Fruit fly (Drosophila melanogaster) whole organism, embryonic: Measurements from ENCODE around the gene upSET.

Source experiments
- Abd-B ChIP-seq: fragments of 200-800 bp; sonication (Bioruptor generic); optimal IDR thresholded peaks from 2 replicates; lab custom pipeline; 2018; ENCODE audit warnings: missing biosample characterization, mild to moderate bottlenecking, missing genetic modification characterization, moderate library complexity
- Aef1 ChIP-seq: fragments of 200-800 bp; sonication (Bioruptor generic); IDR thresholded peaks from 3 replicates; pipeline ENCODE4 v1.3.6; 2022; ENCODE audit warnings: missing biosample characterization, missing genetic modification characterization
- Atf3 ChIP-seq: fragments of 200-800 bp; sonication (Bioruptor generic); optimal IDR thresholded peaks from 3 replicates; lab custom pipeline; 2016; ENCODE audit warnings: missing biosample characterization, missing genetic modification characterization
- Bgb ChIP-seq: fragments of 200-800 bp; sonication (Bioruptor generic); IDR thresholded peaks from 2 replicates; pipeline ENCODE4 v1.3.6; 2022; ENCODE audit warnings: missing biosample characterization, missing genetic modification characterization; ENCODE audit not compliant: partially characterized antibody
- CG12219 ChIP-seq: fragments of 200-800 bp; sonication (Bioruptor generic); optimal IDR thresholded peaks from 3 replicates; lab custom pipeline; 2018; ENCODE audit warnings: missing biosample characterization, mild to moderate bottlenecking, missing genetic modification characterization
- CG12391 ChIP-seq: fragments of 200-800 bp; sonication (Bioruptor generic); optimal IDR thresholded peaks from 3 replicates; lab custom pipeline; 2018; ENCODE audit warnings: missing biosample characterization, mild to moderate bottlenecking, missing genetic modification characterization, moderate library complexity
- CG12744 ChIP-seq: fragments of 200-800 bp; sonication (Bioruptor generic); optimal IDR thresholded peaks from 2 replicates; lab custom pipeline; 2016; ENCODE audit warnings: missing biosample characterization, missing genetic modification characterization
- CG12942 ChIP-seq: fragments of 200-800 bp; sonication (Bioruptor generic); optimal IDR thresholded peaks from 3 replicates; lab custom pipeline; 2016; ENCODE audit warnings: missing biosample characterization, missing genetic modification characterization
- CG16779 ChIP-seq: fragments of 200-800 bp; sonication (Bioruptor generic); IDR thresholded peaks from 2 replicates; pipeline ENCODE4 v1.3.6; 2022; ENCODE audit warnings: missing biosample characterization, missing genetic modification characterization
- CG17829 ChIP-seq: fragments of 200-800 bp; optimal IDR thresholded peaks from 2 replicates; lab custom pipeline; 2019; ENCODE audit warnings: missing biosample characterization, mild to moderate bottlenecking, missing genetic modification characterization, moderate library complexity
- CG18262 ChIP-seq: fragments of 200-800 bp; optimal IDR thresholded peaks from 3 replicates; lab custom pipeline; 2019; ENCODE audit warnings: missing biosample characterization, mild to moderate bottlenecking, missing genetic modification characterization, moderate library complexity
- CG30020 ChIP-seq: fragments of 200-800 bp; optimal IDR thresholded peaks from 2 replicates; lab custom pipeline; 2019; ENCODE audit warnings: missing biosample characterization, mild to moderate bottlenecking, missing genetic modification characterization, moderate library complexity
- CG4282 ChIP-seq: fragments of 200-800 bp; sonication (Bioruptor generic); optimal IDR thresholded peaks from 2 replicates; lab custom pipeline; 2016; ENCODE audit warnings: missing biosample characterization, missing genetic modification characterization
- CG4707 ChIP-seq: fragments of 200-800 bp; sonication (Bioruptor generic); optimal IDR thresholded peaks from 2 replicates; lab custom pipeline; 2018; ENCODE audit warnings: missing biosample characterization, mild to moderate bottlenecking, missing genetic modification characterization, moderate library complexity
- CG5953 ChIP-seq: fragments of 200-800 bp; sonication (Bioruptor generic); IDR thresholded peaks from 2 replicates; pipeline ENCODE4 v1.3.6; 2022; ENCODE audit warnings: missing biosample characterization, missing genetic modification characterization
- CG6683 ChIP-seq: fragments of 200-800 bp; sonication (Bioruptor generic); optimal IDR thresholded peaks from 2 replicates; lab custom pipeline; 2017; ENCODE audit warnings: missing biosample characterization, mild to moderate bottlenecking, missing genetic modification characterization, missing genetic modification reagents
- CG6689 ChIP-seq: fragments of 200-800 bp; sonication (Bioruptor generic); IDR thresholded peaks from 2 replicates; pipeline ENCODE4 v1.3.6; 2022; ENCODE audit warnings: missing biosample characterization, missing genetic modification characterization
- CG7357 ChIP-seq: fragments of 200-800 bp; sonication (Bioruptor generic); IDR thresholded peaks from 3 replicates; pipeline ENCODE4 v1.3.6; 2022; ENCODE audit warnings: missing biosample characterization, missing genetic modification characterization
- CG7745 ChIP-seq: fragments of 200-800 bp; sonication (Bioruptor generic); optimal IDR thresholded peaks from 2 replicates; lab custom pipeline; 2018; ENCODE audit warnings: missing biosample characterization, mild to moderate bottlenecking, missing genetic modification characterization, moderate library complexity
- CG8089 ChIP-seq: fragments of 200-800 bp; sonication (Bioruptor generic); optimal IDR thresholded peaks from 3 replicates; lab custom pipeline; 2016; ENCODE audit warnings: missing biosample characterization, missing genetic modification characterization
- CG8478 ChIP-seq: fragments of >200 bp; optimal IDR thresholded peaks from 2 replicates; lab custom pipeline; 2018
- D19A ChIP-seq: fragments of 200-800 bp; optimal IDR thresholded peaks from 3 replicates; lab custom pipeline; 2019; ENCODE audit warnings: missing biosample characterization, mild to moderate bottlenecking, missing genetic modification characterization, moderate library complexity
- Dll ChIP-seq: fragments of 200-800 bp; sonication (Bioruptor generic); IDR thresholded peaks from 4 replicates; pipeline ENCODE4 v1.3.6; 2022; ENCODE audit warnings: missing biosample characterization, missing genetic modification characterization; ENCODE audit not compliant: partially characterized antibody
- HLHmδ ChIP-seq: fragments of 200-800 bp; sonication (Bioruptor generic); optimal IDR thresholded peaks from 2 replicates; lab custom pipeline; 2018; ENCODE audit warnings: missing biosample characterization, mild to moderate bottlenecking, missing genetic modification characterization, moderate library complexity
- Hey ChIP-seq: fragments of 200-800 bp; sonication (Bioruptor generic); optimal IDR thresholded peaks from 3 replicates; lab custom pipeline; 2018; ENCODE audit warnings: missing biosample characterization, mild to moderate bottlenecking, missing genetic modification characterization
- HmgZ ChIP-seq: fragments of 200-800 bp; sonication (Bioruptor generic); optimal IDR thresholded peaks from 2 replicates; lab custom pipeline; 2018; ENCODE audit warnings: missing biosample characterization, mild to moderate bottlenecking, missing genetic modification characterization
- Hmx ChIP-seq: fragments of 200-800 bp; sonication (Bioruptor generic); optimal IDR thresholded peaks from 2 replicates; lab custom pipeline; 2016; ENCODE audit warnings: missing biosample characterization, missing genetic modification characterization
- Myb ChIP-seq: fragments of 200-800 bp; sonication (Bioruptor generic); optimal IDR thresholded peaks from 2 replicates; lab custom pipeline; 2016; ENCODE audit warnings: missing biosample characterization, missing genetic modification characterization
- Nf-YB ChIP-seq: fragments of 200-800 bp; sonication (Bioruptor generic); optimal IDR thresholded peaks from 3 replicates; lab custom pipeline; 2019; ENCODE audit warnings: missing biosample characterization, mild to moderate bottlenecking, missing genetic modification characterization, moderate library complexity
- Sin3A ChIP-seq: fragments of >200 bp; optimal IDR thresholded peaks from 2 replicates; lab custom pipeline; 2018
- Stat92E ChIP-seq, 3 experiments: fragments of >200 bp in 2 of 3; fragments of 200-800 bp in 1 of 3; sonication (Bioruptor generic) in 1 of 3; optimal IDR thresholded peaks; 2 replicates each; lab custom pipeline; 2017 to 2019; ENCODE audit warnings: missing biosample characterization in 3 of 3, missing genetic modification characterization in 3 of 3, mild to moderate bottlenecking in 1 of 3, moderate library complexity in 1 of 3
- TFAM ChIP-seq: fragments of 200-800 bp; sonication (Bioruptor generic); optimal IDR thresholded peaks from 2 replicates; lab custom pipeline; 2017; ENCODE audit warnings: missing biosample characterization, missing genetic modification characterization, inconsistent platforms
- abd-A ChIP-seq: fragments of 200-800 bp; sonication (Bioruptor generic); optimal IDR thresholded peaks from 3 replicates; lab custom pipeline; 2019; ENCODE audit warnings: missing biosample characterization, mild to moderate bottlenecking, missing genetic modification characterization, moderate library complexity
- aop ChIP-seq: fragments of 200-800 bp; sonication (Bioruptor generic); IDR thresholded peaks from 2 replicates; pipeline ENCODE4 v1.3.6; 2022; ENCODE audit warnings: missing biosample characterization, missing genetic modification characterization
- dimm ChIP-seq: fragments of 200-800 bp; sonication (Bioruptor generic); IDR thresholded peaks from 2 replicates; pipeline ENCODE4 v1.3.6; 2022; ENCODE audit warnings: missing biosample characterization, missing genetic modification characterization
- dm ChIP-seq: fragments of 200-800 bp; sonication (Bioruptor generic); optimal IDR thresholded peaks from 3 replicates; lab custom pipeline; 2016; ENCODE audit warnings: missing biosample characterization, missing genetic modification characterization
- emc ChIP-seq: fragments of 200-800 bp; sonication (Bioruptor generic); optimal IDR thresholded peaks from 2 replicates; lab custom pipeline; 2016; ENCODE audit warnings: missing biosample characterization, missing genetic modification characterization
- eve ChIP-seq, 2 experiments: fragments of >200 bp; optimal IDR thresholded peaks; 2 replicates each; lab custom pipeline; 2017; ENCODE audit warnings: missing biosample characterization in 2 of 2, missing genetic modification characterization in 2 of 2
- jing ChIP-seq: fragments of 200-800 bp; sonication (Bioruptor generic); optimal IDR thresholded peaks from 2 replicates; lab custom pipeline; 2018; ENCODE audit warnings: missing biosample characterization, mild to moderate bottlenecking, missing genetic modification characterization
- nom ChIP-seq: fragments of 200-800 bp; sonication (Bioruptor generic); optimal IDR thresholded peaks from 2 replicates; lab custom pipeline; 2017; ENCODE audit warnings: missing biosample characterization, missing genetic modification characterization, mild to moderate bottlenecking, moderate library complexity, missing genetic modification reagents
- onecut ChIP-seq: fragments of 200-800 bp; sonication (Bioruptor generic); IDR thresholded peaks from 2 replicates; pipeline ENCODE4 v1.3.6; 2022; ENCODE audit warnings: missing biosample characterization, missing genetic modification characterization
- otp ChIP-seq: fragments of 200-800 bp; sonication (Bioruptor generic); IDR thresholded peaks from 3 replicates; pipeline ENCODE4, ENCODE4 v1.3.6; 2022; ENCODE audit warnings: missing biosample characterization, missing genetic modification characterization
- pfk ChIP-seq: fragments of 200-800 bp; sonication (Bioruptor generic); optimal IDR thresholded peaks from 2 replicates; lab custom pipeline; 2018; ENCODE audit warnings: missing biosample characterization, mild to moderate bottlenecking, missing genetic modification characterization, moderate library complexity
- phol ChIP-seq: fragments of 200-800 bp; sonication (Bioruptor generic); optimal IDR thresholded peaks from 3 replicates; lab custom pipeline; 2018; ENCODE audit warnings: missing biosample characterization, mild to moderate bottlenecking, missing genetic modification characterization, moderate library complexity
- slbo ChIP-seq: fragments of 200-800 bp; sonication (Bioruptor generic); IDR thresholded peaks from 2 replicates; pipeline ENCODE4 v1.3.6; 2022; ENCODE audit warnings: missing biosample characterization, missing genetic modification characterization
- sug ChIP-seq: fragments of 200-800 bp; optimal IDR thresholded peaks from 2 replicates; lab custom pipeline; 2019; ENCODE audit warnings: missing biosample characterization, mild to moderate bottlenecking, missing genetic modification characterization, moderate library complexity
- vnd ChIP-seq: fragments of 200-800 bp; sonication (Bioruptor generic); IDR thresholded peaks from 3 replicates; pipeline ENCODE4 v1.3.6; 2022; ENCODE audit warnings: missing biosample characterization, missing genetic modification characterization; ENCODE audit not compliant: partially characterized antibody
- vvl ChIP-seq: fragments of 200-800 bp; sonication (Bioruptor generic); IDR thresholded peaks from 2 replicates; pipeline ENCODE4 v1.3.6; 2022; ENCODE audit warnings: missing biosample characterization, missing genetic modification characterization
- wdn ChIP-seq: fragments of 200-800 bp; sonication (Bioruptor generic); IDR thresholded peaks from 2 replicates; pipeline ENCODE4 v1.3.6; 2022; ENCODE audit warnings: missing biosample characterization, missing genetic modification characterization
- zen ChIP-seq: fragments of 200-800 bp; sonication (Bioruptor generic); optimal IDR thresholded peaks from 3 replicates; lab custom pipeline; 2018; ENCODE audit warnings: missing biosample characterization, mild to moderate bottlenecking, missing genetic modification characterization, moderate library complexity

Gene upSET

dm6 chr3L:13964635-13965501, 37.1 kb upstream of the upSET start, which contains the start of the genes Meics, Nxf3 and ssp2 (continued):
- TF ChIP-seq Dll (GFP tag; lab: Robert Waterston, UW) (peak; percentile 64; the same call in 3 of the 4 replicates), CG17829 (tag; lab: Kevin White, UChicago) (peak; percentile 29), eve (GFP tag; optimal IDR thresholded peaks at IDR 0.05; lab: Kevin White, UChicago) (no peak), CG8089 (no peak), otp (GFP tag; lab: Robert Waterston, UW) (no peak), vnd (peak; percentile 61), HLHmδ (GFP tag; lab: Kevin White, UChicago) (peak; percentile 27), D19A (no peak), nom (GFP tag; lab: Kevin White, UChicago) (no peak), CG6683 (GFP tag; lab: Kevin White, UChicago) (no peak), zen (tag; lab: Kevin White, UChicago) (peak; percentile 17), HmgZ (tag; lab: Kevin White, UChicago) (no peak), dm (GFP tag; lab: Kevin White, UChicago) (no peak), CG16779 (GFP tag; lab: Robert Waterston, UW) (no peak), Nf-YB (GFP tag; lab: Kevin White, UChicago) (no peak), CG7745 (tag; lab: Kevin White, UChicago) (no peak), CG18262 (tag; lab: Kevin White, UChicago) (peak; percentile 50), Sin3A (lab: Kevin White, UChicago) (peak; percentile 13), pfk (GFP tag; lab: Kevin White, UChicago) (no peak), CG12942 (peak; percentile 14), vvl (GFP tag; lab: Robert Waterston, UW) (no peak; the same call in 1 of the 2 replicates), TFAM (GFP tag; lab: Kevin White, UChicago) (no peak), CG7357 (GFP tag; lab: Robert Waterston, UW) (no peak), Bgb (peak; percentile 71), CG12391 (peak; percentile 58), CG4282 (GFP tag; lab: Kevin White, UChicago) (no peak), Myb (GFP tag; lab: Kevin White, UChicago) (peak; percentile 13), CG5953 (GFP tag; lab: Robert Waterston, UW) (no peak), jing (no peak), Hmx (GFP tag; lab: Kevin White, UChicago) (no peak), slbo (GFP tag; lab: Robert Waterston, UW) (peak; percentile 79), abd-A (tag; lab: Kevin White, UChicago) (no peak), CG8478 (lab: Kevin White, UChicago) (no peak), CG12744 (GFP tag; lab: Kevin White, UChicago) (no peak), dimm (GFP tag; lab: Robert Waterston, UW) (no peak), Atf3 (GFP tag; lab: Kevin White, UChicago) (no peak), Aef1 (GFP tag; lab: Robert Waterston, UW) (no peak; the same call in 2 of the 3 replicates), wdn (GFP tag; lab: Robert Waterston, UW) (no peak), CG12219 (GFP tag; lab: Kevin White, UChicago) (no peak), CG6689 (GFP tag; lab: Robert Waterston, UW) (no peak), aop (GFP tag; lab: Robert Waterston, UW) (no peak), sug (peak; percentile 40), Stat92E (GFP tag; optimal IDR thresholded peaks at IDR 0.05; lab: Kevin White, UChicago) (no peak), emc (GFP tag; lab: Kevin White, UChicago) (no peak), onecut (GFP tag; lab: Robert Waterston, UW) (no peak), CG4707 (no peak), Abd-B (GFP tag; lab: Kevin White, UChicago) (peak; percentile 33), CG30020 (tag; lab: Kevin White, UChicago) (peak; percentile 51), Hey (tag; lab: Kevin White, UChicago) (no peak), phol (peak; percentile 59)
